Worm (Caenorhabditis elegans) whole organism, mixed stage, embryonic: Measurements from ENCODE around the gene H23N18.6.

Experiments used
- M03D4.4 ChIP-seq: sonication (generic microtip); optimal IDR thresholded peaks from 2 replicates; lab custom pipeline; 2017; ENCODE audit warnings: mild to moderate bottlenecking, missing genetic modification characterization, missing compliant biosample characterization
- bed-3 ChIP-seq: fragments of 200-800 bp; sonication (Bioruptor generic); optimal IDR thresholded peaks from 3 replicates; lab custom pipeline; 2018; ENCODE audit warnings: mild to moderate bottlenecking, missing genetic modification characterization, moderate library complexity, missing compliant biosample characterization
- blmp-1 ChIP-seq: fragments of 150-350 bp; optimal IDR thresholded peaks from 2 replicates; lab custom pipeline; 2014; ENCODE audit warnings: missing biosample characterization, missing genetic modification characterization
- ham-2 ChIP-seq: fragments of 200-800 bp; sonication (Bioruptor generic); optimal IDR thresholded peaks from 2 replicates; lab custom pipeline; 2018; ENCODE audit warnings: mild to moderate bottlenecking, missing genetic modification characterization, missing compliant biosample characterization
- mep-1 ChIP-seq: fragments of 150-350 bp; optimal IDR thresholded peaks from 2 replicates; lab custom pipeline; 2017; ENCODE audit warnings: missing biosample characterization, missing genetic modification reagents, missing genetic modification characterization, inconsistent platforms
- snpc-4 ChIP-seq: fragments of 150-350 bp; optimal IDR thresholded peaks from 2 replicates; lab custom pipeline; 2014; ENCODE audit warnings: missing biosample characterization, missing genetic modification characterization

DNA sequence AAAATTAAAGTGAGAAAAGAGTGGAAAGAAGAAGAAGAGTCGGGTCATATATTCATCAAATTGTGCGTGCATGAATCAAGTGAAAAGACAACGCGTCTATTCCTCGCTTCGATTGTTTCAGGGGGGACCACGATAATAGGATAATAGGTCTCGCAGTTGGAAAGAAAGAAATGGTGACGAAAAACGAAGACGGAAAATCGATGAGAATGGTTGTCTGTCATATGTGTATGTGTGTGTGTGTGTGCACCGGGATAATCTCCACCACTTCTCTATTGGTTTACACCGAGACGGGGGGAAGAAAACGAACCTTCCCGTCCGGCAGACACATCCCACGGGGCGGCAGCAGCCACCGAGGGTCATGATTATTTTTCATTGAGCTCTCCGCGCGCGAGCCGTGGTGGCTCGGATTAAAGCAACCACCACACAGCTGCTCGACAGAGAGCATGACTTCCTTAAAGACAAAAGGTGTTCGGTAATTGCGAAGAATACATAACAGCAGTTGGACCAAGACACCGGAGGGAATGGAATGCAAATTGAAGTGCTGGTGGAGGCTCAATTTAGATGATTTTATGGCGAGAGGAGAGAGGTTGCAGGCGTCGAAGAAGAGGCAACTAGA lies 49.2 kb upstream of the H23N18.6 start:
- TF ChIP-seq blmp-1 (tag; lab: Kevin White, UChicago) (no peak), snpc-4 (tag; lab: Kevin White, UChicago) (no peak), M03D4.4 (tag; lab: Kevin White, UChicago) (peak; percentile 64), ham-2 (GFP tag; lab: Kevin White, UChicago) (peak; percentile 53), bed-3 (GFP tag; lab: Kevin White, UChicago) (no peak), mep-1 (no peak)
